Worm (Caenorhabditis elegans) whole organism, L2 larva: ENCODE data around the gene efn-3.

Experiments
- C34F6.9 ChIP-seq: fragments of 150-350 bp; optimal IDR thresholded peaks from 2 replicates; lab custom pipeline; 2014; ENCODE audit warnings: missing biosample characterization, missing genetic modification characterization
- F13H6.1 ChIP-seq: sonication (generic microtip); optimal IDR thresholded peaks from 2 replicates; lab custom pipeline; 2016; ENCODE audit warnings: missing genetic modification characterization, missing compliant biosample characterization
- R02D3.7 ChIP-seq: fragments of 150-350 bp; optimal IDR thresholded peaks from 2 replicates; lab custom pipeline; 2014; ENCODE audit warnings: missing biosample characterization, missing genetic modification characterization
- Y55F3AM.14 ChIP-seq: fragments of 200-800 bp; sonication (Bioruptor generic); optimal IDR thresholded peaks from 2 replicates; lab custom pipeline; 2018; ENCODE audit warnings: mild to moderate bottlenecking, missing genetic modification characterization, missing compliant biosample characterization
- ZK546.5 ChIP-seq: sonication (generic microtip); optimal IDR thresholded peaks from 2 replicates; lab custom pipeline; 2017; ENCODE audit warnings: missing biosample characterization, missing genetic modification characterization
- alr-1 ChIP-seq: fragments of 150-350 bp; optimal IDR thresholded peaks from 2 replicates; lab custom pipeline; 2014; ENCODE audit warnings: missing biosample characterization, missing genetic modification characterization
- aly-2 ChIP-seq: fragments of 150-350 bp; optimal IDR thresholded peaks from 2 replicates; lab custom pipeline; 2014; ENCODE audit warnings: missing biosample characterization, missing genetic modification characterization
- ama-1 ChIP-seq: fragments of 150-350 bp; optimal IDR thresholded peaks from 2 replicates; lab custom pipeline; 2018; ENCODE audit warnings: inconsistent platforms
- blmp-1 ChIP-seq: sonication (generic microtip); optimal IDR thresholded peaks from 2 replicates; lab custom pipeline; 2017; ENCODE audit warnings: missing genetic modification characterization, mild to moderate bottlenecking, missing compliant biosample characterization, antibody characterized with exemption, moderate library complexity; ENCODE audit not compliant: insufficient read depth
- ceh-16 ChIP-seq: fragments of 150-350 bp; optimal IDR thresholded peaks from 2 replicates; lab custom pipeline; 2014; ENCODE audit warnings: missing biosample characterization, missing genetic modification characterization
- crh-2 ChIP-seq: sonication (generic microtip); optimal IDR thresholded peaks from 2 replicates; lab custom pipeline; 2017; ENCODE audit warnings: missing biosample characterization, missing genetic modification characterization
- dmd-4 ChIP-seq: sonication (generic microtip); optimal IDR thresholded peaks from 2 replicates; lab custom pipeline; 2017; ENCODE audit warnings: missing biosample characterization, missing genetic modification characterization
- elt-1 ChIP-seq: fragments of 150-350 bp; optimal IDR thresholded peaks from 2 replicates; lab custom pipeline; 2014; ENCODE audit warnings: missing biosample characterization, missing genetic modification characterization
- fos-1 ChIP-seq: fragments of 150-350 bp; optimal IDR thresholded peaks from 2 replicates; lab custom pipeline; 2014; ENCODE audit warnings: missing biosample characterization, missing genetic modification characterization
- gmeb-1 ChIP-seq: fragments of 150-350 bp; optimal IDR thresholded peaks from 2 replicates; lab custom pipeline; 2014; ENCODE audit warnings: missing biosample characterization, missing genetic modification characterization
- lin-39 ChIP-seq: fragments of 150-350 bp; optimal IDR thresholded peaks from 2 replicates; lab custom pipeline; 2014; ENCODE audit warnings: missing biosample characterization, missing genetic modification reagents, missing genetic modification characterization
- mab-5 ChIP-seq: fragments of 150-350 bp; optimal IDR thresholded peaks from 2 replicates; lab custom pipeline; 2014; ENCODE audit warnings: missing biosample characterization, missing genetic modification characterization
- mdl-1 ChIP-seq, 2 experiments: fragments of 150-350 bp in 1 of 2; sonication (generic microtip) in 1 of 2; optimal IDR thresholded peaks; 2 replicates each; lab custom pipeline; 2017; ENCODE audit warnings: missing biosample characterization in 2 of 2, missing genetic modification characterization in 2 of 2
- nhr-10 ChIP-seq: sonication (generic microtip); optimal IDR thresholded peaks from 2 replicates; lab custom pipeline; 2017; ENCODE audit warnings: missing biosample characterization, missing genetic modification characterization
- nhr-11 ChIP-seq: fragments of 150-350 bp; optimal IDR thresholded peaks from 2 replicates; lab custom pipeline; 2014; ENCODE audit warnings: missing biosample characterization, missing genetic modification characterization
- nhr-129 ChIP-seq: fragments of 150-350 bp; optimal IDR thresholded peaks from 2 replicates; lab custom pipeline; 2014; ENCODE audit warnings: missing biosample characterization, missing genetic modification characterization
- nhr-21 ChIP-seq: fragments of 150-350 bp; optimal IDR thresholded peaks from 2 replicates; lab custom pipeline; 2014; ENCODE audit warnings: missing biosample characterization, missing genetic modification characterization
- nhr-23 ChIP-seq: fragments of 150-350 bp; optimal IDR thresholded peaks from 2 replicates; lab custom pipeline; 2014; ENCODE audit warnings: missing biosample characterization, missing genetic modification reagents, missing genetic modification characterization
- nhr-25 ChIP-seq: fragments of 150-350 bp; sonication (generic microtip); optimal IDR thresholded peaks from 3 replicates; lab custom pipeline; 2014; ENCODE audit warnings: missing biosample characterization, missing genetic modification characterization
- nhr-77 ChIP-seq: fragments of 150-350 bp; optimal IDR thresholded peaks from 2 replicates; lab custom pipeline; 2014; ENCODE audit warnings: missing biosample characterization, missing genetic modification characterization
- peb-1 ChIP-seq: fragments of 150-350 bp; optimal IDR thresholded peaks from 2 replicates; lab custom pipeline; 2014; ENCODE audit warnings: missing biosample characterization, missing genetic modification characterization
- sem-4 ChIP-seq: fragments of 150-350 bp; optimal IDR thresholded peaks from 2 replicates; lab custom pipeline; 2014; ENCODE audit warnings: missing biosample characterization, missing genetic modification reagents, missing genetic modification characterization
- sma-3 ChIP-seq: sonication (generic microtip); optimal IDR thresholded peaks from 2 replicates; lab custom pipeline; 2016; ENCODE audit warnings: missing genetic modification reagents, missing genetic modification characterization, missing compliant biosample characterization
- sma-9 ChIP-seq, 2 experiments: fragments of 150-350 bp in 1 of 2; sonication (generic microtip) in 1 of 2; optimal IDR thresholded peaks; 2 replicates each; lab custom pipeline; 2014 to 2016; ENCODE audit warnings: missing genetic modification characterization in 2 of 2, mild to moderate bottlenecking in 1 of 2, missing biosample characterization in 1 of 2, missing compliant biosample characterization in 1 of 2, missing genetic modification reagents in 1 of 2, moderate library complexity in 1 of 2
- snpc-4 ChIP-seq: fragments of 150-350 bp; optimal IDR thresholded peaks from 2 replicates; lab custom pipeline; 2014; ENCODE audit warnings: missing biosample characterization, missing genetic modification characterization
- unc-55 ChIP-seq: fragments of 150-350 bp; sonication (generic microtip); optimal IDR thresholded peaks from 3 replicates; lab custom pipeline; 2014; ENCODE audit warnings: missing biosample characterization, missing genetic modification reagents, missing genetic modification characterization
- unc-62 ChIP-seq: fragments of 150-350 bp; optimal IDR thresholded peaks from 2 replicates; lab custom pipeline; 2014; ENCODE audit warnings: missing biosample characterization, missing genetic modification reagents, missing genetic modification characterization
- zag-1 ChIP-seq: fragments of 150-350 bp; optimal IDR thresholded peaks from 2 replicates; lab custom pipeline; 2014; ENCODE audit warnings: missing biosample characterization, missing genetic modification characterization
- ztf-1 ChIP-seq: fragments of 200-800 bp; sonication (Bioruptor generic); conservative IDR thresholded peaks from 2 replicates; pipeline ENCODE4 v1.3.6; 2022; ENCODE audit warnings: missing genetic modification characterization, missing compliant biosample characterization
- ztf-4 ChIP-seq: fragments of 150-350 bp; optimal IDR thresholded peaks from 2 replicates; lab custom pipeline; 2014; ENCODE audit warnings: missing biosample characterization, missing genetic modification characterization

efn-3 gene

ce11 chrX:13469907-13470647 lies 7.2 kb downstream of the efn-3 start:
- TF ChIP-seq crh-2: no peak
- peak; percentile 23 for TF ChIP-seq sma-3 (GFP tag; lab: Kevin White, UChicago)
- peak; percentile 0 for TF ChIP-seq fos-1 (tag; lab: Kevin White, UChicago)

ce11 chrX:13469047-13469633 lies 8.1 kb downstream of the efn-3 start, which contains the start of gene col-184:
Gene col-184, plus strand, starts transcription at chrX:13469455.
- TF ChIP-seq nhr-10 (no peak), blmp-1 (peak; percentile 49), elt-1 (no peak), Y55F3AM.14 (GFP tag; lab: Kevin White, UChicago) (no peak), ama-1 (no peak), sma-3 (GFP tag; lab: Kevin White, UChicago) (peak; percentile 65)

ce11 chrX:13466926-13467866 lies 10.1 kb downstream of the efn-3 start, which contains the start of gene col-183:
Gene col-183, minus strand, starts transcription at chrX:13467764.
- TF ChIP-seq unc-62 (GFP tag; lab: Kevin White, UChicago) (no peak), C34F6.9 (tag; lab: Kevin White, UChicago) (no peak), nhr-77 (tag; lab: Kevin White, UChicago) (no peak), aly-2 (tag; lab: Kevin White, UChicago) (no peak), nhr-129 (tag; lab: Kevin White, UChicago) (no peak), nhr-23 (no peak), alr-1 (tag; lab: Kevin White, UChicago) (no peak), R02D3.7 (no peak), ceh-16 (no peak), F13H6.1 (tag; lab: Kevin White, UChicago) (no peak), peb-1 (tag; lab: Kevin White, UChicago) (no peak), unc-55 (GFP tag; lab: Kevin White, UChicago) (no peak), mab-5 (tag; lab: Kevin White, UChicago) (no peak)

- TF ChIP-seq lin-39: no peak
- TF ChIP-seq crh-2: no peak
- TF ChIP-seq snpc-4: no peak
- TF ChIP-seq mdl-1 (tag; optimal IDR thresholded peaks at IDR 0.05; lab: Kevin White, UChicago): no peak
- no peak for TF ChIP-seq gmeb-1 (tag; lab: Kevin White, UChicago)
- no peak for TF ChIP-seq R02D3.7
- TF ChIP-seq ztf-1 (GFP tag; lab: Robert Waterston, UW): no peak
- TF ChIP-seq nhr-11 (tag; lab: Kevin White, UChicago): no peak
These were observed 13.5 kb downstream of the efn-3 start, which contains the start of gene F02D10.2 for ce11 chrX:13463793-13464192. Gene F02D10.2, minus strand, starts transcription at chrX:13463893.

ce11 chrX:13462519-13462918 lies 14.7 kb downstream of the efn-3 start, which contains the start of gene F02D10.3:
Gene F02D10.3, minus strand, starts transcription at chrX:13462619.
- TF ChIP-seq crh-2: no peak
- TF ChIP-seq dmd-4 (tag; lab: Kevin White, UChicago): no peak
- no peak for TF ChIP-seq mab-5 (tag; lab: Kevin White, UChicago)
- TF ChIP-seq R02D3.7: no peak
- no peak for TF ChIP-seq alr-1 (tag; lab: Kevin White, UChicago)
- no peak for TF ChIP-seq ama-1
- TF ChIP-seq sem-4 (tag; lab: Kevin White, UChicago): no peak
- TF ChIP-seq ztf-4: no peak
- no peak for TF ChIP-seq ztf-1 (GFP tag; lab: Robert Waterston, UW)
- no peak for TF ChIP-seq ZK546.5
- no peak for TF ChIP-seq blmp-1
- no peak for TF ChIP-seq zag-1 (tag; lab: Kevin White, UChicago)
- TF ChIP-seq sma-3 (GFP tag; lab: Kevin White, UChicago): no peak
- no peak for TF ChIP-seq nhr-129 (tag; lab: Kevin White, UChicago)
- TF ChIP-seq nhr-21 (tag; lab: Kevin White, UChicago): no peak
- TF ChIP-seq F13H6.1 (tag; lab: Kevin White, UChicago): no peak
- TF ChIP-seq ceh-16: no peak
- no peak for TF ChIP-seq sma-9 (GFP tag; optimal IDR thresholded peaks at IDR 0.05; lab: Kevin White, UChicago)
- no peak for TF ChIP-seq sma-9 (tag; optimal IDR thresholded peaks at IDR 0.05; lab: Kevin White, UChicago)
- TF ChIP-seq nhr-25 (tag; lab: Kevin White, UChicago): no peak
